Worm (Caenorhabditis elegans): Measurements from ENCODE around the gene Y73C8B.1.

DNA sequence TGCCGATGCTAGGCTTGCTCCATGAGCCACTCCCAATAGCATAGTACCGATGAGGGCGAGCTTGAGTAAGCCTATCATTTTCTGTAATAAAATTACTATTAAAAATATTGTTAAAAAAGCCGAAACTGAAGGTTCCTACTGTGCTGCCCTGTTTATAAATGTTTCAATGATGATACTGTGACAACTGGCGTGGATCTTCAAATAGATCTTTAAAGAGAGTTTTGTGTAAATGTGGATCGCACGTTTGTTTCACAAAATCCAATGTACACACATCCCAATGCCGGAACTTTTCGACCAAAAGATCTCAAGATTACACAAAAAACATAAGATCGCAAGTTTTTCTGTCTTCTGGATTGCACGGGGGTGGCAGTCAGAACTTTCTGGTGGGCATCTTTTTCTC is 31.2 kb downstream of the Y73C8B.1 start, which contains the start of gene C36C5.14:
- TF ChIP-seq sox-4 (tag; optimal IDR thresholded peaks at IDR 0.05) (no peak), elt-2 (tag; optimal IDR thresholded peaks at IDR 0.05) (no peak), nhr-28 (tag; optimal IDR thresholded peaks at IDR 0.05) (no peak), xbp-1 (tag; optimal IDR thresholded peaks at IDR 0.05) (no peak), nhr-90 (tag; optimal IDR thresholded peaks at IDR 0.05; ENCODE audit: poor library complexity) (no peak)
